Worm (Caenorhabditis elegans): ENCODE measurements around the gene wrn-1.

The wrn-1 gene

ce11 chrII:6608626-6609025 lies 53.8 kb downstream of the wrn-1 start:
- TF ChIP-seq lin-13 (GFP tag; optimal IDR thresholded peaks at IDR 0.05) = no peak
- TF ChIP-seq efl-1 (optimal IDR thresholded peaks at IDR 0.05) = no peak
- TF ChIP-seq efl-1 (GFP tag; optimal IDR thresholded peaks at IDR 0.05 in 1 of 2) = no peak
- no peak for TF ChIP-seq hlh-17 (GFP tag; optimal IDR thresholded peaks at IDR 0.05; ENCODE audit: borderline replicate concordance)
- no peak for TF ChIP-seq fkh-10 (GFP tag; optimal IDR thresholded peaks at IDR 0.05)
- TF ChIP-seq pqm-1 (tag; optimal IDR thresholded peaks at IDR 0.05) = no peak
- no peak for TF ChIP-seq mdl-1 (tag; optimal IDR thresholded peaks at IDR 0.05)
- no peak for TF ChIP-seq blmp-1 (tag; optimal IDR thresholded peaks at IDR 0.05)
- no peak for TF ChIP-seq lin-35 (GFP tag; optimal IDR thresholded peaks at IDR 0.05)
- TF ChIP-seq isw-1 (GFP tag; IDR thresholded peaks at IDR 0.05) = no peak
- TF ChIP-seq vab-15 (tag; optimal IDR thresholded peaks at IDR 0.05) = no peak
- no peak for TF ChIP-seq efl-3 (GFP tag; optimal IDR thresholded peaks at IDR 0.05)
- no peak for TF ChIP-seq fos-1 (tag; optimal IDR thresholded peaks at IDR 0.05)
- TF ChIP-seq tlp-1 (tag; optimal IDR thresholded peaks at IDR 0.05) = no peak
- no peak for TF ChIP-seq Y116A8C.19 (tag; optimal IDR thresholded peaks at IDR 0.05; ENCODE audit: borderline replicate concordance)
- no peak for TF ChIP-seq nhr-237 (tag; optimal IDR thresholded peaks at IDR 0.05)
- no peak for TF ChIP-seq snu-23 (GFP tag; optimal IDR thresholded peaks at IDR 0.05)
- TF ChIP-seq nhr-19 (GFP tag; conservative IDR thresholded peaks at IDR 0.05) = no peak
- TF ChIP-seq egl-13 (tag; optimal IDR thresholded peaks at IDR 0.05) = no peak
- no peak for TF ChIP-seq tbx-2 (tag; optimal IDR thresholded peaks at IDR 0.05)

Measured in whole organism, L1 larva.